Fruit fly (Drosophila melanogaster) whole organism, embryonic: Measurements from ENCODE around the gene CG31883.

ENCODE experiments used
- Asciz ChIP-seq: fragments of 200-800 bp; sonication (Bioruptor generic); optimal IDR thresholded peaks from 2 replicates; lab custom pipeline; 2017; ENCODE audit warnings: missing biosample characterization, mild to moderate bottlenecking, missing genetic modification characterization, missing genetic modification reagents
- CG1024 ChIP-seq: fragments of 200-800 bp; sonication (Bioruptor generic); IDR thresholded peaks from 2 replicates; pipeline ENCODE4 v1.3.6; 2022; ENCODE audit warnings: missing biosample characterization, missing genetic modification characterization
- CG9817 ChIP-seq: fragments of 200-800 bp; sonication (Bioruptor generic); optimal IDR thresholded peaks from 2 replicates; lab custom pipeline; 2018; ENCODE audit warnings: missing biosample characterization, mild to moderate bottlenecking, missing genetic modification characterization, moderate library complexity
- HLHmδ ChIP-seq: fragments of 200-800 bp; sonication (Bioruptor generic); optimal IDR thresholded peaks from 2 replicates; lab custom pipeline; 2018; ENCODE audit warnings: missing biosample characterization, mild to moderate bottlenecking, missing genetic modification characterization, moderate library complexity
- esg ChIP-seq: fragments of 200-800 bp; sonication (Bioruptor generic); conservative IDR thresholded peaks from 2 replicates; pipeline ENCODE4 v1.3.6; 2022; ENCODE audit warnings: missing biosample characterization, missing genetic modification characterization
- pan ChIP-seq, 4 experiments: fragments of >200 bp in 3 of 4; fragments of 200-800 bp in 1 of 4; sonication (Bioruptor generic) in 1 of 4; optimal IDR thresholded peaks in 3 of 4; IDR thresholded peaks in 1 of 4; 2 replicates each; pipeline versions ENCODE4 v1.3.6 to Lab custom; 2017 to 2022; ENCODE audit warnings: missing biosample characterization in 2 of 4, missing genetic modification characterization in 2 of 4, mixed read lengths in 1 of 4
- twi ChIP-seq: fragments of 200-800 bp; optimal IDR thresholded peaks from 2 replicates; lab custom pipeline; 2019; ENCODE audit warnings: missing biosample characterization, mild to moderate bottlenecking, missing genetic modification characterization, moderate library complexity

DNA sequence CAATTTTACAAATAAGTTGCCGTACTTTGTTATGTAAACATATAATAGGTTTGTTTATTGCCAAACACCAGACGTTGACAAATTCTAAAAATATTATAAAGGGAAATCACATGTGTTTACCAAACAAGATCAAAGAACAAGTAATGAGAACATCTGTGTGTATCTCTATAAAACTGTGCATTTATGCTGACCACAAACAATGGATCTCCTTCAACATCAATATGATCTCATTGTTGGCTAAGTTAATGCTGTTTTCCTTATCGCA, 29.4 kb upstream of the CG31883 start:
- TF ChIP-seq CG9817 (tag; lab: Kevin White, UChicago) (no peak), twi (tag; lab: Kevin White, UChicago) (no peak), CG1024 (GFP tag; lab: Robert Waterston, UW) (no peak), HLHmδ (no peak), Asciz (GFP tag; lab: Kevin White, UChicago) (no peak), pan (optimal IDR thresholded peaks at IDR 0.05; lab: Kevin White, UChicago) (no peak), pan (GFP tag; optimal IDR thresholded peaks at IDR 0.05 in 1 of 2, IDR thresholded peaks at IDR 0.05 in 1 of 2) (no peak), esg (GFP tag; lab: Robert Waterston, UW) (no peak)
